Fruit fly (Drosophila melanogaster) whole organism, adult: ENCODE data around the gene TrxT.

Source experiments
- CG33017 ChIP-seq: fragments of 200-800 bp; sonication (Bioruptor generic); optimal IDR thresholded peaks from 2 replicates; lab custom pipeline; 2018; ENCODE audit warnings: missing biosample characterization, mild to moderate bottlenecking, missing genetic modification characterization, moderate library complexity
- Clk ChIP-seq: fragments of 200-800 bp; sonication (Bioruptor generic); optimal IDR thresholded peaks from 2 replicates; lab custom pipeline; 2017; ENCODE audit warnings: missing biosample characterization, missing genetic modification characterization
- Hr96 ChIP-seq: fragments of 200-800 bp; sonication (Bioruptor generic); optimal IDR thresholded peaks from 2 replicates; lab custom pipeline; 2016; ENCODE audit warnings: missing biosample characterization, missing genetic modification characterization

DNA sequence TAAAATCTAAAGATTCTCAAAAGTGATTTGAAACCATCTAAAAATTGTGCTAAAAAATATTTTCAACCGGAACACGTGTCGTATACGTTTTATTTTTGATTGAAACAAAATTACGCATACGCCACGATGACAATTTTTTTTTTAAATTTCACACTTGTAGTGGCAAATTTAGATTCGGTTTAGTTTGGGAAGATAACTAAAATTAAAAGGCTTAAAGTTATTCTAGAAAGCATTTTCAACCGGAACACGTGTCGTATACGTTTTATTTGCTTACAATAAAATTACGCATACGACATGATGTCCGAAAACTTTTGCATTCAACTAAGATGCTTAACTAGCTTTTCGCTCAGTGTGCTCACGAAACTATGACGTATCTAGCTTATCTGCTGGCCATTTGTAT, 47.1 kb upstream of the TrxT start:
- TF ChIP-seq Clk (GFP tag; lab: Kevin White, UChicago), result no peak
- TF ChIP-seq Hr96 (GFP tag; lab: Kevin White, UChicago), result no peak
- TF ChIP-seq CG33017 (tag; lab: Kevin White, UChicago), result no peak
